Fruit fly (Drosophila melanogaster) whole organism, prepupa: Measurements from ENCODE around the gene CG14868.

ENCODE experiments used
- Blimp-1 ChIP-seq: fragments of 200-800 bp; sonication (Bioruptor generic); optimal IDR thresholded peaks from 3 replicates; lab custom pipeline; 2017; ENCODE audit warnings: missing biosample characterization, missing genetic modification characterization, mild to moderate bottlenecking, moderate library complexity, missing genetic modification reagents
- CG10631 ChIP-seq: fragments of 200-800 bp; sonication (Bioruptor generic); optimal IDR thresholded peaks from 2 replicates; lab custom pipeline; 2016; ENCODE audit warnings: missing biosample characterization, missing genetic modification characterization
- CG11762 ChIP-seq: fragments of 200-800 bp; sonication (Bioruptor generic); optimal IDR thresholded peaks from 3 replicates; lab custom pipeline; 2016; ENCODE audit warnings: missing biosample characterization, missing genetic modification characterization; ENCODE audit not compliant: insufficient read depth
- CG11902 ChIP-seq: fragments of 200-800 bp; sonication (Bioruptor generic); optimal IDR thresholded peaks from 3 replicates; lab custom pipeline; 2016; ENCODE audit warnings: missing biosample characterization, missing genetic modification characterization
- CG1621 ChIP-seq: fragments of 200-800 bp; sonication (Bioruptor generic); optimal IDR thresholded peaks from 3 replicates; lab custom pipeline; 2018; ENCODE audit warnings: missing biosample characterization, mild to moderate bottlenecking, missing genetic modification characterization
- CG16779 ChIP-seq: fragments of 200-800 bp; sonication (Bioruptor generic); optimal IDR thresholded peaks from 3 replicates; lab custom pipeline; 2017; ENCODE audit warnings: missing biosample characterization, mild to moderate bottlenecking, missing genetic modification characterization
- CG3032 ChIP-seq: fragments of 200-800 bp; optimal IDR thresholded peaks from 2 replicates; lab custom pipeline; 2019; ENCODE audit warnings: missing biosample characterization, mild to moderate bottlenecking, missing genetic modification characterization, moderate library complexity
- CG31627 ChIP-seq: fragments of 200-800 bp; sonication (Bioruptor generic); optimal IDR thresholded peaks from 3 replicates; lab custom pipeline; 2016; ENCODE audit warnings: missing biosample characterization, missing genetic modification characterization
- CG34406 ChIP-seq: fragments of 200-800 bp; sonication (Bioruptor generic); optimal IDR thresholded peaks from 3 replicates; lab custom pipeline; 2016; ENCODE audit warnings: missing biosample characterization, missing genetic modification characterization
- CG4318 ChIP-seq: fragments of 200-800 bp; sonication (Bioruptor generic); optimal IDR thresholded peaks from 3 replicates; lab custom pipeline; 2017; ENCODE audit warnings: missing biosample characterization, mild to moderate bottlenecking, missing genetic modification characterization
- CG6276 ChIP-seq: fragments of 200-800 bp; sonication (Bioruptor generic); optimal IDR thresholded peaks from 2 replicates; lab custom pipeline; 2017; ENCODE audit warnings: missing biosample characterization, mild to moderate bottlenecking, missing genetic modification characterization
- CG6854 ChIP-seq: fragments of 200-800 bp; sonication (Bioruptor generic); optimal IDR thresholded peaks from 2 replicates; lab custom pipeline; 2017; ENCODE audit warnings: missing biosample characterization, mild to moderate bottlenecking, missing genetic modification characterization
- CG9139 ChIP-seq: fragments of 200-800 bp; sonication (Bioruptor generic); optimal IDR thresholded peaks from 3 replicates; lab custom pipeline; 2017; ENCODE audit warnings: missing biosample characterization, mild to moderate bottlenecking, missing genetic modification characterization
- Eip75B ChIP-seq: fragments of 200-800 bp; sonication (Bioruptor generic); optimal IDR thresholded peaks from 3 replicates; lab custom pipeline; 2016; ENCODE audit warnings: missing biosample characterization, missing genetic modification characterization
- Ets21C ChIP-seq: fragments of 200-800 bp; sonication (Bioruptor generic); optimal IDR thresholded peaks from 3 replicates; lab custom pipeline; 2016; ENCODE audit warnings: missing biosample characterization, missing genetic modification characterization
- Ets96B ChIP-seq: fragments of 200-800 bp; optimal IDR thresholded peaks from 2 replicates; lab custom pipeline; 2019; ENCODE audit warnings: missing biosample characterization, mild to moderate bottlenecking, missing genetic modification characterization, moderate library complexity
- Hr4 ChIP-seq: fragments of 200-800 bp; sonication (Bioruptor generic); optimal IDR thresholded peaks from 3 replicates; lab custom pipeline; 2016; ENCODE audit warnings: missing biosample characterization, missing genetic modification characterization
- OdsH ChIP-seq: fragments of 200-800 bp; sonication (Bioruptor generic); optimal IDR thresholded peaks from 3 replicates; lab custom pipeline; 2016; ENCODE audit warnings: missing biosample characterization, missing genetic modification characterization
- Sox14 ChIP-seq: fragments of 200-800 bp; sonication (Bioruptor generic); optimal IDR thresholded peaks from 3 replicates; lab custom pipeline; 2016; ENCODE audit warnings: missing biosample characterization, missing genetic modification characterization
- Sox15 ChIP-seq: fragments of 200-800 bp; sonication (Bioruptor generic); optimal IDR thresholded peaks from 3 replicates; lab custom pipeline; 2016; ENCODE audit warnings: missing biosample characterization, missing genetic modification characterization
- achi ChIP-seq: fragments of 200-800 bp; sonication (Bioruptor generic); optimal IDR thresholded peaks from 3 replicates; lab custom pipeline; 2016; ENCODE audit warnings: missing biosample characterization, missing genetic modification characterization
- dac ChIP-seq: fragments of 200-800 bp; sonication (Bioruptor generic); optimal IDR thresholded peaks from 2 replicates; lab custom pipeline; 2017; ENCODE audit warnings: missing biosample characterization, mild to moderate bottlenecking, missing genetic modification characterization
- eg ChIP-seq: fragments of 200-800 bp; sonication (Bioruptor generic); IDR thresholded peaks from 3 replicates; pipeline ENCODE4 v1.3.6; 2022; ENCODE audit warnings: missing biosample characterization, missing genetic modification characterization
- esn ChIP-seq: fragments of 200-800 bp; sonication (Bioruptor generic); optimal IDR thresholded peaks from 2 replicates; lab custom pipeline; 2016; ENCODE audit warnings: missing biosample characterization, mild to moderate bottlenecking, missing genetic modification characterization, moderate library complexity
- fd59A ChIP-seq: fragments of 200-800 bp; sonication (Bioruptor generic); optimal IDR thresholded peaks from 2 replicates; lab custom pipeline; 2017; ENCODE audit warnings: missing biosample characterization, mild to moderate bottlenecking, missing genetic modification characterization, missing genetic modification reagents
- fkh ChIP-seq: fragments of 200-800 bp; sonication (Bioruptor generic); optimal IDR thresholded peaks from 3 replicates; lab custom pipeline; 2017; ENCODE audit warnings: missing biosample characterization, mild to moderate bottlenecking, missing genetic modification characterization, moderate library complexity
- lz ChIP-seq: fragments of 200-800 bp; sonication (Bioruptor generic); optimal IDR thresholded peaks from 3 replicates; lab custom pipeline; 2016; ENCODE audit warnings: missing biosample characterization, missing genetic modification characterization
- pdm3 ChIP-seq: fragments of 200-800 bp; sonication (Bioruptor generic); optimal IDR thresholded peaks from 3 replicates; lab custom pipeline; 2016; ENCODE audit warnings: missing biosample characterization, missing genetic modification characterization
- salr ChIP-seq, 2 experiments: fragments of 200-800 bp; sonication (Bioruptor generic); optimal IDR thresholded peaks; 3 replicates each; lab custom pipeline; 2016 to 2018; ENCODE audit warnings: missing biosample characterization in 2 of 2, missing genetic modification characterization in 2 of 2, mild to moderate bottlenecking in 1 of 2
- spab ChIP-seq: fragments of 200-800 bp; sonication (Bioruptor generic); optimal IDR thresholded peaks from 2 replicates; lab custom pipeline; 2017; ENCODE audit warnings: missing biosample characterization, mild to moderate bottlenecking, missing genetic modification characterization, missing genetic modification reagents
- topi ChIP-seq: fragments of 200-800 bp; sonication (Bioruptor generic); optimal IDR thresholded peaks from 3 replicates; lab custom pipeline; 2016; ENCODE audit warnings: missing biosample characterization, missing genetic modification characterization
- vri ChIP-seq: fragments of 200-800 bp; sonication (Bioruptor generic); optimal IDR thresholded peaks from 3 replicates; lab custom pipeline; 2016; ENCODE audit warnings: missing biosample characterization, mild to moderate bottlenecking, missing genetic modification characterization

CG14868 gene

DNA sequence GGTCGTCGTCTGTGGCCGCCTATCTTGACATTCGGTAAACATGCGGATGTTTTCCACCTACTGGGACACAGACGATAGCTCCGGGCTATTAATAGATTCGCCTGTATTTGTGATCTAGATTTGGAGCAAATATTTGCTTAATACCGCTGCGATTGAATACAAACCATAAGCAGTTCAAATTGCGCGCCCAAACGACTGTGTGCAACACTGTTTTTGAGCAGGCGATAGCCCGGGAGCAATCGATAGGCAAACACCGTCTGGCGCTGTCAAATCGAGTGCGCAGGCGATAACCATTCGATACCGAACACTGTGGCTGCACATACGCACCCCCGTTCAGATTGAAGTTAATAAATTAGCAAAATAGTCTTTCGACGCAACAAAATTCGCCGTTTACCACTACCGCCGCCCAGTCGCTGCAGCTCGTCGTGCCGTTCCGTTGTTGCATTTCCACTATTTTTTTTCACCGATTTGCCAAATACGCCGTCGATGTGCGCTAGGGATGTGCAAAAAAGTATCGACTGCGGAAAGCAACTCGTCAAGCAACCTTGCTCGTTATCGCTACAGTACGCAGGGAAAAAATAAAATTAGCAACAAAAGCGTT, 38.5 kb upstream of the CG14868 start, which contains the start of gene Atx2 (continued):
- TF ChIP-seq spab (GFP tag; lab: Kevin White, UChicago): no peak
- peak; percentile 38 for TF ChIP-seq lz (GFP tag; lab: Kevin White, UChicago)
- TF ChIP-seq CG1621 (tag; lab: Kevin White, UChicago): no peak
- TF ChIP-seq Sox15: no peak
- TF ChIP-seq fkh (GFP tag; lab: Kevin White, UChicago): peak; percentile 59
- TF ChIP-seq CG31627 (GFP tag; lab: Kevin White, UChicago): peak; percentile 27
- no peak for TF ChIP-seq CG6276 (GFP tag; lab: Kevin White, UChicago)
- no peak for TF ChIP-seq CG4318 (GFP tag; lab: Kevin White, UChicago)

DNA sequence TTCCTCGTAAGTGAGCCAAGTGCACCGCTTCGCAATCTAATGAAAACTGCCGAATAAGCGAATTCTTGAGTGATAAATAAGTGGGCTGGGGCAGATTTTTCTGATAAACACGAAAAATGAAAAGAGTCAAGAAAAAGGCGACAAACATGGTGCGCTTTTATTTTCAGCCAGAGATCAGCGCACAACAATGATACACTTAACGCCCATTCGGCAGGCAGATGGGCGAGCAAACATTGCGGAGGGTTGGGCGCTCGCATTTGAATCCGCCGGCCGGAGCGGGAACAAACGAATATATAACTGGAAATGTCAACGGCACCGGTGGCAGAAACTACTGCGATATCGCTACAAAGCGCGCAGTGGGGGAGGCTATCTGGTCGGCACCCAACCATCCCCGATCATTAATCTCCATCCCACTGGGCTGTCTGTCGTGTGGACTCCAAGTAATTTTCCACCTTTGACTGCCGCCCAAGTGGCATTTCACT, 37.3 kb upstream of the CG14868 start, which contains the start of gene CG6125:
TSS of gene CG6125 (minus strand) at position 51 of the 482 bp plus-strand sequence.
- TF ChIP-seq CG34406 (GFP tag; lab: Kevin White, UChicago): no peak
- peak; percentile 76 for TF ChIP-seq fkh (GFP tag; lab: Kevin White, UChicago)

DNA sequence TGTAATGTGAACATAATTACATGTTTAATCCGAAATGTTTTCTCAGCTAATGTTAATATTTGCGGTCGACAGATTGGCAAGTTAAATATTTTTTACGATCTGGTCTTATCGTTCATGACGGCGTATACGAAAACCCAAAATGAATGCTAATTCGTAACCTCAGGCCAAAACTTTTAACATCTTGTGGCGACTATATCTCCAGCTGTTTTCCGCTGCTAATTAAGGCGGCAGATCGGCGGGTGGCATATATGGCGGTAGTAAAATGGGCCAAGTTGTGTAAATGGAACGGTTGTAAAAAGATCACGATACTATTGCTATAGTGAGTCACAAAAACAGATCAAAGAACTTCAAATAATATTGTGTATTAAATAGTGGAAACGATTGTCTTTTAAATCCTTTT, 36.6 kb upstream of the CG14868 start:
- TF ChIP-seq Hr4 (GFP tag; lab: Kevin White, UChicago): no peak
- no peak for TF ChIP-seq CG10631 (GFP tag; lab: Kevin White, UChicago)
- TF ChIP-seq CG3032 (tag; lab: Kevin White, UChicago): no peak
- no peak for TF ChIP-seq OdsH (GFP tag; lab: Kevin White, UChicago)
- TF ChIP-seq topi (GFP tag; lab: Kevin White, UChicago): no peak
- no peak for TF ChIP-seq CG16779 (tag; lab: Kevin White, UChicago)
- no peak for TF ChIP-seq salr (GFP tag; optimal IDR thresholded peaks at IDR 0.05; lab: Kevin White, UChicago)
- no peak for TF ChIP-seq pdm3 (GFP tag; lab: Kevin White, UChicago)
- TF ChIP-seq Sox15: no peak
- TF ChIP-seq esn (GFP tag; lab: Kevin White, UChicago): no peak
- no peak for TF ChIP-seq achi (GFP tag; lab: Kevin White, UChicago)
- TF ChIP-seq fd59A (GFP tag; lab: Kevin White, UChicago): no peak

DNA sequence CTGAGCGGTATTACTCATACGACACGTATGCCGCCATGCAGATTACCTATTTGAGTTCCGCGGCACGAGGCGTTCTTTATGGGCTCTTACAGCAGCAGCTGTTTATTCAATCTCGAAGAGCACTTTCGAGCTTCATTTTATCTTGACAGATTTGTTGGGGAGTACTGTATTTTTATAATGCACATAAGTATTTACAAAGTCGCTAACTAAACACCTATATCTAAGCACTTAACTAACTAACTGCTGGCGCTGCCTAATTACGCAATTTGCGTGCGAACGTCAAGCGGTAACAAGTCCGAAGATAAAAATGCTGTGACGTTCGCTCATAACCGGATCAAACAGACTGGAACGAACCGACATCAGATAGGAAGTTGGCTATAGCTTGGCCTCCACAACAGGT, 32.9 kb upstream of the CG14868 start:
- TF ChIP-seq CG9139 (no peak), CG11902 (no peak), CG11762 (GFP tag; lab: Kevin White, UChicago) (no peak), fkh (GFP tag; lab: Kevin White, UChicago) (peak; percentile 69), vri (peak; percentile 21)

DNA sequence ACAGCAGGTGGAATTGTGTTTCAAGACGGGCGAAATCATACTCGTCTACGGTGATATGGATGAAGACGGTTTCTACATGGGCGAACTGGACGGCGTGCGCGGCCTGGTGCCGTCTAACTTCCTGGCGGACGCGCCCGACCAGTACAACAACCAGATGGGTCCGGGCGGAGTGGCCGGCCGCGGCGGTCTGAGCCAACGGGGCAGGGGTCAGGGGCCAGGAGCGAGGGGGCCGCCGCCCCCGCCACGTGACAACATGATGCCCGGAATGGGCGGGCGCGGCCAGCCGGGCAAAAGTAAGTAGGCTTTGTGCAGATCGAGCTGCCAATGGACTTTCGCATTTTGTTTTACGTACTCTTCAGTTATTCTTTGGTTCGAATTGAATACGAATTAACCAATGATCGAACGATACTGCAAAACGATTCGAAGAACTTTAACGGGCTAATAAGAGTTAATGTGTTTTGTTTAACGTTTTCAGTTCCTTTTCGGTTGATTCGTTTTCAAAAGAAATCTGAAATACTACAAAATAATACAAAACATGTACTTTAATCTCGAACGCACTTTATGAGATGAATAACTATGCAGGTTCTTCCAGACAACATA, 23.6 kb upstream of the CG14868 start:
- no peak for TF ChIP-seq eg (GFP tag; lab: Robert Waterston, UW)
- TF ChIP-seq pdm3 (GFP tag; lab: Kevin White, UChicago): no peak
- TF ChIP-seq salr (GFP tag; optimal IDR thresholded peaks at IDR 0.05; lab: Kevin White, UChicago): no peak
- TF ChIP-seq CG9139: no peak
- TF ChIP-seq Eip75B: no peak
- TF ChIP-seq esn (GFP tag; lab: Kevin White, UChicago): no peak
- TF ChIP-seq Ets21C: no peak
- no peak for TF ChIP-seq CG16779 (tag; lab: Kevin White, UChicago)
- TF ChIP-seq Blimp-1: no peak
- no peak for TF ChIP-seq CG3032 (tag; lab: Kevin White, UChicago)
- TF ChIP-seq dac: no peak

DNA sequence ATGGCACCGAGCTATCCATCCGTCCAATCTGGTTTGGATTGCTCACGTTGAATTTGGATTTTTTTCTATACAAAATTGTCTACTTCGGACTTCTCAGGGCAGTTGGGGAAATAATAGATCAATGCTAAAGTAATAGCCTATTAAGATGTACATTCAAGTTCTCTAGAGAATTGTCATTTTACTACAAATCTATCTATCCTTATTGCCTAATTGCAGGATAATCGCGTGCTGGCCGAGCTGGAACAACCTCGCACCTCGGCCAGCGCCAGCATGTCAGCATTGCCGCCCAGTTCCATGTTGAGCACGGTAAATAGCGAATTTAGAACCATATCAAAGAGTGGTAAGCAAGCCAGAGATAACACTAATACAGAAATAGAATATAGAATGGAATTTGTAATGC, 13.1 kb upstream of the CG14868 start, which contains the start of gene h-cup:
TSS of gene h-cup (minus strand) at position 101 of the 400 bp plus-strand sequence.
- TF ChIP-seq CG6854 (no peak), Sox14 (GFP tag; lab: Kevin White, UChicago) (no peak), Ets96B (no peak)
